Fruit fly (Drosophila melanogaster) whole organism: ENCODE data around the gene Arpc3B.

Source experiments
- CG8478 ChIP-seq: fragments of >200 bp; optimal IDR thresholded peaks from 2 replicates; lab custom pipeline; 2018; ENCODE audit warnings: inconsistent platforms
- Dll ChIP-seq: fragments of >200 bp; optimal IDR thresholded peaks from 2 replicates; lab custom pipeline; 2017
- EcR ChIP-seq, 2 experiments: fragments of >200 bp; optimal IDR thresholded peaks; 2 replicates each; lab custom pipeline; 2017; ENCODE audit warnings: missing biosample characterization in 2 of 2, missing genetic modification characterization in 2 of 2, missing genetic modification reagents in 2 of 2
- pan ChIP-seq: fragments of >200 bp; optimal IDR thresholded peaks from 2 replicates; lab custom pipeline; 2017

DNA sequence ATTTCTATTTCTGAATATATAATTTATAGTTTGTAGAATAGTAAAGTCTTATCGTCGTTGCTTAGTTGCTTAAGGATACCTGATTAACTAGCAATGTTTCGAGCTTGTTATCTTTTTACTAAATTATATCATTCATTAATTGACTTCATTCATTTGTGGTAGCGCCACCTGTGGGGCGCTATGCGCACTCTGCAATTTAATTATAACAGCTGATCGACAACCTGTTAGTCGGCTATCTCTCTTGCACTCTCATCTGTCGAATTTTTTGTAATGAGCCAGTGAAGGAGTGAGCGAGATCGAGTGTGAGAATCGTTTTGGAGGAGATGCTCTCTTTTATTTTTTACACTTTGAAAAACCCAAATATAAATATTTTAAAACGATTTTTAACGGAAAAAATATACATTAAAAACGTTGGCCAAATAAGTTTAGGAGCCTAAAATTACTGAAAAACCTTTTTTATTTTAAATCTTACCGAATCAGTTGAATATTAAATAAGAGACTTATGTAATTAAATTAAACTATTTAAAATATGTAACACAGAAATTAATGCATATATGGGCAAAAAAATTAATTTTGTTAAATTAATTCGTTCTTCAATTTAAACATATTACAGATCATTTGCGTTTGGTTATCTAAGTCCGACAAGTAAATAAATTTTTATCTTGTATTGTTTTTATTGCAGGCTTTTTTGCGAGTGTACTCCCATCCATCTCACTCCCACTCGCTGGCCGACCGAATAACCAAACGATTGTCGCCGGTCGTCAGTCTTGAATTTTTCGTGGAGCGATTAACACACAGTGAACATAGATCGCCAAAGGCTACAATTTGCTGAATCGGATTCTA lies 14.4 kb downstream of the Arpc3B start, which contains the start of the genes CG16700 and CG4991:
- TF ChIP-seq EcR (GFP tag; optimal IDR thresholded peaks at IDR 0.05; lab: Kevin White, UChicago) (no peak), CG8478 (lab: Kevin White, UChicago) (no peak), Dll (no peak), pan (lab: Kevin White, UChicago) (no peak)
